Worm (Caenorhabditis elegans): ENCODE results near the gene fut-5.
A peak's percentile ranks its signal among the peaks of the same experiment; 100 is the strongest.

fut-5 gene

DNA sequence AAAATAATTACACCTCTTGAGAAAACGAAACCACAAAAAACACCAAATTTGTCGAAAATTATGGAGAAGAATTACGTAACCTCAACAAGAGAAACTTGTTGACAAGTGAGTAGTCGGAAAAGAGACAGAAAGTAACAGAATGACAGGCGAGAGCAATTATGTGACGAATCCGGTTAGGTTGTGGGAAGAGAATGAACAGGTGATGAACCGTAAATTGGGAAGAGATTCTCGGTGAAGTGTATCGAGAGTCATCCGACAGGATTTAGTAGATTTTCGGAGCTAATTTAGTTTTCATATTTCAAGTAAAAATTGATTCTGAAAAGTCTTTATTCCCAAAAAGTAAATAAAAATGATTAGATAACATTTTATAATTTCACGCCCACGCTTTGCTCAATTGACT, 13.9 kb upstream of the fut-5 start, which contains the start of gene T05A7.7:
Gene T05A7.7 (minus strand): TSS at position 101 of the 400 bp plus-strand sequence.
- TF ChIP-seq nhr-12 (tag; optimal IDR thresholded peaks at IDR 0.05), result no peak
- TF ChIP-seq egl-27 (tag; optimal IDR thresholded peaks at IDR 0.05), result no peak
- no peak for TF ChIP-seq nfya-1 (tag; optimal IDR thresholded peaks at IDR 0.05; ENCODE audit: insufficient read depth)
- no peak for TF ChIP-seq ama-1 (optimal IDR thresholded peaks at IDR 0.05)
- TF ChIP-seq skn-1 (tag; optimal IDR thresholded peaks at IDR 0.05), result no peak
- no peak for TF ChIP-seq mml-1 (tag; optimal IDR thresholded peaks at IDR 0.05)
- no peak for TF ChIP-seq tbx-2 (tag; optimal IDR thresholded peaks at IDR 0.05)
- no peak for TF ChIP-seq unc-62 (GFP tag; optimal IDR thresholded peaks at IDR 0.05)
- TF ChIP-seq ceh-28 (tag; optimal IDR thresholded peaks at IDR 0.05), result no peak

ce11 chrII:4677916-4678315, 10.4 kb upstream of the fut-5 start, which contains the start of gene T05A7.1:
Gene T05A7.1 (plus strand): TSS chrII:4678216.
- TF ChIP-seq unc-39 (tag; optimal IDR thresholded peaks at IDR 0.05) (no peak), elt-1 (tag; optimal IDR thresholded peaks at IDR 0.05) (no peak), hmg-11 (tag; optimal IDR thresholded peaks at IDR 0.05) (no peak), nhr-67 (tag; optimal IDR thresholded peaks at IDR 0.05) (no peak), ceh-9 (tag; optimal IDR thresholded peaks at IDR 0.05) (no peak)

ce11 chrII:4676241-4676640, 8.8 kb upstream of the fut-5 start:
- TF ChIP-seq nfya-1 (tag; optimal IDR thresholded peaks at IDR 0.05; ENCODE audit: insufficient read depth) (no peak), pha-4 (tag; optimal IDR thresholded peaks at IDR 0.05) (no peak), nhr-28 (tag; optimal IDR thresholded peaks at IDR 0.05) (no peak), daf-12 (tag; optimal IDR thresholded peaks at IDR 0.05) (no peak), nhr-67 (tag; optimal IDR thresholded peaks at IDR 0.05) (no peak), egl-27 (tag; optimal IDR thresholded peaks at IDR 0.05) (no peak), nhr-77 (tag; optimal IDR thresholded peaks at IDR 0.05) (no peak)

ce11 chrII:4675481-4675880, 8.0 kb upstream of the fut-5 start, which contains the start of gene T05A7.3:
Gene T05A7.3 (plus strand): TSS chrII:4675781.
- no peak for TF ChIP-seq hmg-11 (tag; optimal IDR thresholded peaks at IDR 0.05)
- no peak for TF ChIP-seq elt-2 (tag; optimal IDR thresholded peaks at IDR 0.05)
- TF ChIP-seq snpc-4 (tag; optimal IDR thresholded peaks at IDR 0.05), result no peak
- no peak for TF ChIP-seq nhr-237 (tag; optimal IDR thresholded peaks at IDR 0.05)
- no peak for TF ChIP-seq lin-15B (tag; optimal IDR thresholded peaks at IDR 0.05)
- no peak for TF ChIP-seq nhr-28 (tag; optimal IDR thresholded peaks at IDR 0.05)
- TF ChIP-seq unc-62 (GFP tag; optimal IDR thresholded peaks at IDR 0.05), result no peak
- no peak for TF ChIP-seq ceh-82 (tag; optimal IDR thresholded peaks at IDR 0.05)
- TF ChIP-seq nfya-1 (tag; optimal IDR thresholded peaks at IDR 0.05; ENCODE audit: insufficient read depth), result no peak
- TF ChIP-seq mml-1 (tag; optimal IDR thresholded peaks at IDR 0.05), result no peak
- no peak for TF ChIP-seq pqm-1 (tag; optimal IDR thresholded peaks at IDR 0.05)
- TF ChIP-seq ceh-28 (tag; optimal IDR thresholded peaks at IDR 0.05), result no peak
- TF ChIP-seq pha-4 (tag; optimal IDR thresholded peaks at IDR 0.05), result no peak
- no peak for TF ChIP-seq egl-5 (tag; optimal IDR thresholded peaks at IDR 0.05)

ce11 chrII:4674188-4674587, 6.7 kb upstream of the fut-5 start:
- TF ChIP-seq tbx-2 (tag; optimal IDR thresholded peaks at IDR 0.05), result no peak
- peak; percentile 96 for TF ChIP-seq elt-2 (tag; optimal IDR thresholded peaks at IDR 0.05)
- TF ChIP-seq pqm-1 (tag; optimal IDR thresholded peaks at IDR 0.05), result peak; percentile 68
- peak; percentile 60 for TF ChIP-seq jun-1 (tag; optimal IDR thresholded peaks at IDR 0.05)
- no peak for TF ChIP-seq egl-27 (tag; optimal IDR thresholded peaks at IDR 0.05)

DNA sequence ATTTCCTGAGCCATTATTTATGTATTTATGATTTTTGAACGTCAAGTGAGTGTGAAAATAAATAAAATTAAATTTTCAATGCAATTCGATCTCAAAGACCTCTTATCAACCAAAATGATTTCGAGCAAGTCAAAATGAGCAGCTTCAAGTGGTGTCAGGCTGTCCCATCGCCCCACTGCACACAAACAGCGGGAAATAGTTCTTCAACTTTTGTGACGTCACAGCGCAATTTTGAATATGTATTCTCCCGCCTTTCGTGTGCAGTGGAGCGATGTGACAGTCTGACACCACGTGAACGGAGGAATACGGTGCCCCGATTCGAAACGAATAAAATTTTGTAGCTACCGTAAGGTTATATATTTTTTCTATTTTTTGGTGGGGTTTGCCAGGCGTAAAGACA, 6.2 kb upstream of the fut-5 start:
- TF ChIP-seq ama-1 (optimal IDR thresholded peaks at IDR 0.05) (peak; percentile 56), nhr-28 (tag; optimal IDR thresholded peaks at IDR 0.05) (no peak)

ce11 chrII:4673242-4673641, 5.8 kb upstream of the fut-5 start:
- TF ChIP-seq nhr-67 (tag; optimal IDR thresholded peaks at IDR 0.05) (no peak), ztf-4 (tag; optimal IDR thresholded peaks at IDR 0.05) (no peak), skn-1 (tag; optimal IDR thresholded peaks at IDR 0.05) (no peak), elt-1 (tag; optimal IDR thresholded peaks at IDR 0.05) (no peak), ztf-11 (tag; optimal IDR thresholded peaks at IDR 0.05) (no peak), nhr-25 (tag; optimal IDR thresholded peaks at IDR 0.05) (no peak), ZK546.5 (tag; optimal IDR thresholded peaks at IDR 0.05) (no peak), tbx-2 (tag; optimal IDR thresholded peaks at IDR 0.05) (no peak), nhr-237 (tag; optimal IDR thresholded peaks at IDR 0.05) (no peak), unc-39 (tag; optimal IDR thresholded peaks at IDR 0.05) (no peak), egl-5 (tag; optimal IDR thresholded peaks at IDR 0.05) (no peak), zag-1 (tag; optimal IDR thresholded peaks at IDR 0.05) (no peak), aly-2 (tag; optimal IDR thresholded peaks at IDR 0.05) (no peak), fkh-2 (tag; optimal IDR thresholded peaks at IDR 0.05) (no peak), nhr-43 (tag; optimal IDR thresholded peaks at IDR 0.05; ENCODE audit: poor library complexity, severe bottlenecking) (no peak), nfya-1 (tag; optimal IDR thresholded peaks at IDR 0.05; ENCODE audit: insufficient read depth) (no peak), fkh-10 (GFP tag; optimal IDR thresholded peaks at IDR 0.05) (no peak), ceh-28 (tag; optimal IDR thresholded peaks at IDR 0.05) (no peak), nhr-76 (tag; optimal IDR thresholded peaks at IDR 0.05) (no peak), elt-3 (tag; optimal IDR thresholded peaks at IDR 0.05) (no peak)
